Fruit fly (Drosophila melanogaster) whole organism, embryonic: Measurements from ENCODE around the gene Tom.

Experiments used
- Abd-B ChIP-seq: fragments of 200-800 bp; sonication (Bioruptor generic); optimal IDR thresholded peaks from 2 replicates; lab custom pipeline; 2018; ENCODE audit warnings: missing biosample characterization, mild to moderate bottlenecking, missing genetic modification characterization, moderate library complexity
- Adf1 ChIP-seq: fragments of 200-800 bp; sonication (Bioruptor generic); IDR thresholded peaks from 2 replicates; pipeline ENCODE4 v1.3.6; 2022; ENCODE audit warnings: missing biosample characterization, missing genetic modification characterization
- Asciz ChIP-seq: fragments of 200-800 bp; sonication (Bioruptor generic); optimal IDR thresholded peaks from 2 replicates; lab custom pipeline; 2017; ENCODE audit warnings: missing biosample characterization, mild to moderate bottlenecking, missing genetic modification characterization, missing genetic modification reagents
- BtbVII ChIP-seq: fragments of 200-800 bp; sonication (Bioruptor generic); optimal IDR thresholded peaks from 3 replicates; lab custom pipeline; 2017; ENCODE audit warnings: missing biosample characterization, mild to moderate bottlenecking, missing genetic modification characterization
- CG10431 ChIP-seq: fragments of 200-800 bp; sonication (Bioruptor generic); optimal IDR thresholded peaks from 3 replicates; lab custom pipeline; 2018; ENCODE audit warnings: missing biosample characterization, mild to moderate bottlenecking, missing genetic modification characterization
- CG11456 ChIP-seq: fragments of 200-800 bp; sonication (Bioruptor generic); IDR thresholded peaks from 3 replicates; pipeline ENCODE4 v1.3.6; 2022; ENCODE audit warnings: missing biosample characterization, missing genetic modification characterization
- CG12155 ChIP-seq: fragments of 200-800 bp; sonication (Bioruptor generic); optimal IDR thresholded peaks from 3 replicates; lab custom pipeline; 2016; ENCODE audit warnings: missing biosample characterization, missing genetic modification characterization
- CG12659 ChIP-seq: fragments of 200-800 bp; sonication (Bioruptor generic); optimal IDR thresholded peaks from 3 replicates; lab custom pipeline; 2017; ENCODE audit warnings: mild to moderate bottlenecking, missing biosample characterization, missing genetic modification reagents, missing genetic modification characterization
- CG13296 ChIP-seq: fragments of 200-800 bp; sonication (Bioruptor generic); optimal IDR thresholded peaks from 3 replicates; lab custom pipeline; 2018; ENCODE audit warnings: missing biosample characterization, mild to moderate bottlenecking, missing genetic modification characterization
- CG17361 ChIP-seq: fragments of 200-800 bp; sonication (Bioruptor generic); IDR thresholded peaks from 3 replicates; pipeline ENCODE4 v1.3.6; 2022; ENCODE audit warnings: missing biosample characterization, missing genetic modification characterization
- CG1832 ChIP-seq: fragments of 200-800 bp; sonication (Bioruptor generic); optimal IDR thresholded peaks from 2 replicates; lab custom pipeline; 2017; ENCODE audit warnings: missing biosample characterization, mild to moderate bottlenecking, missing genetic modification characterization, inconsistent platforms
- CG30431 ChIP-seq: fragments of 200-800 bp; sonication (Bioruptor generic); optimal IDR thresholded peaks from 2 replicates; lab custom pipeline; 2017; ENCODE audit warnings: missing biosample characterization, missing genetic modification characterization
- CG3163 ChIP-seq: fragments of 200-800 bp; sonication (Bioruptor generic); optimal IDR thresholded peaks from 3 replicates; lab custom pipeline; 2016; ENCODE audit warnings: missing biosample characterization, missing genetic modification characterization
- CG32532 ChIP-seq: fragments of 200-800 bp; sonication (Bioruptor generic); IDR thresholded peaks from 2 replicates; pipeline ENCODE4 v1.3.6; 2022; ENCODE audit warnings: missing biosample characterization, missing genetic modification characterization
- CG42726 ChIP-seq: fragments of 200-800 bp; sonication (Bioruptor generic); IDR thresholded peaks from 2 replicates; pipeline ENCODE4 v1.3.6; 2022; ENCODE audit warnings: missing biosample characterization, missing genetic modification characterization; ENCODE audit not compliant: partially characterized antibody
- CG4360 ChIP-seq: fragments of 200-800 bp; sonication (Bioruptor generic); IDR thresholded peaks from 2 replicates; pipeline ENCODE4 v1.3.6; 2022; ENCODE audit warnings: missing biosample characterization, missing genetic modification characterization
- CG43689 ChIP-seq: fragments of 200-800 bp; sonication (Bioruptor generic); IDR thresholded peaks from 2 replicates; pipeline ENCODE4 v1.3.6; 2022; ENCODE audit warnings: missing biosample characterization, missing genetic modification characterization
- CG7987 ChIP-seq: fragments of 200-800 bp; sonication (Bioruptor generic); optimal IDR thresholded peaks from 2 replicates; lab custom pipeline; 2018; ENCODE audit warnings: missing biosample characterization, mild to moderate bottlenecking, missing genetic modification characterization, moderate library complexity
- CG8765 ChIP-seq: fragments of 200-800 bp; sonication (Bioruptor generic); IDR thresholded peaks from 2 replicates; pipeline ENCODE4 v1.3.6; 2022; ENCODE audit warnings: missing biosample characterization, missing genetic modification characterization
- CG8944 ChIP-seq: fragments of 200-800 bp; sonication (Bioruptor generic); optimal IDR thresholded peaks from 3 replicates; lab custom pipeline; 2016; ENCODE audit warnings: missing biosample characterization, missing genetic modification characterization
- CG9876 ChIP-seq: fragments of 200-800 bp; sonication (Bioruptor generic); optimal IDR thresholded peaks from 2 replicates; lab custom pipeline; 2016; ENCODE audit warnings: missing biosample characterization, missing genetic modification characterization
- CkIIα-i1 ChIP-seq: fragments of 200-800 bp; sonication (Bioruptor generic); IDR thresholded peaks from 2 replicates; pipeline ENCODE4 v1.3.6; 2022; ENCODE audit warnings: missing biosample characterization, missing genetic modification characterization
- Dip3 ChIP-seq: fragments of 200-800 bp; sonication (Bioruptor generic); optimal IDR thresholded peaks from 3 replicates; lab custom pipeline; 2016; ENCODE audit warnings: missing biosample characterization, missing genetic modification characterization
- Fer1 ChIP-seq: fragments of 200-800 bp; sonication (Bioruptor generic); optimal IDR thresholded peaks from 2 replicates; lab custom pipeline; 2017; ENCODE audit warnings: missing biosample characterization, mild to moderate bottlenecking, missing genetic modification characterization
- H15 ChIP-seq: fragments of 200-800 bp; sonication (Bioruptor generic); IDR thresholded peaks from 3 replicates; pipeline ENCODE4 v1.3.6; 2022; ENCODE audit warnings: missing biosample characterization, missing genetic modification characterization
- Hr51 ChIP-seq, 2 experiments: fragments of 200-800 bp; sonication (Bioruptor generic); optimal IDR thresholded peaks; 2 replicates in 1 of 2; 3 replicates in 1 of 2; lab custom pipeline; 2016 to 2018; ENCODE audit warnings: missing biosample characterization in 2 of 2, missing genetic modification characterization in 2 of 2, mild to moderate bottlenecking in 1 of 2, moderate library complexity in 1 of 2
- NFAT ChIP-seq: fragments of 200-800 bp; sonication (Bioruptor generic); IDR thresholded peaks from 2 replicates; pipeline ENCODE4 v1.3.6; 2022; ENCODE audit warnings: missing biosample characterization, missing genetic modification characterization
- Six4 ChIP-seq: fragments of 200-800 bp; sonication (Bioruptor generic); optimal IDR thresholded peaks from 2 replicates; lab custom pipeline; 2016; ENCODE audit warnings: missing biosample characterization, missing genetic modification characterization
- Sry-β ChIP-seq: fragments of 200-800 bp; sonication (Bioruptor generic); optimal IDR thresholded peaks from 2 replicates; lab custom pipeline; 2018; ENCODE audit warnings: missing biosample characterization, mild to moderate bottlenecking, missing genetic modification characterization, moderate library complexity
- Stat92E ChIP-seq, 3 experiments: fragments of >200 bp in 2 of 3; fragments of 200-800 bp in 1 of 3; sonication (Bioruptor generic) in 1 of 3; optimal IDR thresholded peaks; 2 replicates each; lab custom pipeline; 2017 to 2019; ENCODE audit warnings: missing biosample characterization in 3 of 3, missing genetic modification characterization in 3 of 3, mild to moderate bottlenecking in 1 of 3, moderate library complexity in 1 of 3
- abd-A ChIP-seq: fragments of 200-800 bp; sonication (Bioruptor generic); optimal IDR thresholded peaks from 3 replicates; lab custom pipeline; 2019; ENCODE audit warnings: missing biosample characterization, mild to moderate bottlenecking, missing genetic modification characterization, moderate library complexity
- amos ChIP-seq: fragments of 200-800 bp; sonication (Bioruptor generic); IDR thresholded peaks from 2 replicates; pipeline ENCODE4 v1.3.6; 2022; ENCODE audit warnings: missing biosample characterization, missing genetic modification characterization; ENCODE audit not compliant: partially characterized antibody
- bab2 ChIP-seq: fragments of 200-800 bp; sonication (Bioruptor generic); optimal IDR thresholded peaks from 2 replicates; lab custom pipeline; 2016; ENCODE audit warnings: missing biosample characterization, missing genetic modification characterization
- cato ChIP-seq: fragments of 200-800 bp; sonication (Bioruptor generic); optimal IDR thresholded peaks from 2 replicates; lab custom pipeline; 2016; ENCODE audit warnings: missing biosample characterization, missing genetic modification characterization, borderline replicate concordance
- chif ChIP-seq, 2 experiments: fragments of 200-800 bp; sonication (Bioruptor generic); optimal IDR thresholded peaks; 3 replicates each; lab custom pipeline; 2016; ENCODE audit warnings: missing biosample characterization in 2 of 2, missing genetic modification characterization in 2 of 2
- chm ChIP-seq: fragments of 200-800 bp; sonication (Bioruptor generic); IDR thresholded peaks from 2 replicates; pipeline ENCODE4 v1.3.6; 2022; ENCODE audit warnings: missing biosample characterization, missing genetic modification characterization
- en ChIP-seq: fragments of 200-800 bp; sonication (Bioruptor generic); optimal IDR thresholded peaks from 2 replicates; lab custom pipeline; 2016; ENCODE audit warnings: missing biosample characterization, missing genetic modification characterization
- gce ChIP-seq: fragments of 200-800 bp; sonication (Bioruptor generic); IDR thresholded peaks from 3 replicates; pipeline ENCODE4 v1.3.6; 2022; ENCODE audit warnings: missing biosample characterization, missing genetic modification characterization
- grn ChIP-seq: fragments of 200-800 bp; sonication (Bioruptor generic); optimal IDR thresholded peaks from 3 replicates; lab custom pipeline; 2017; ENCODE audit warnings: missing biosample characterization, missing genetic modification characterization
- ham ChIP-seq: fragments of 200-800 bp; sonication (Bioruptor generic); IDR thresholded peaks from 2 replicates; pipeline ENCODE4 v1.3.6; 2022; ENCODE audit warnings: missing biosample characterization, missing genetic modification characterization
- inv ChIP-seq: fragments of 200-800 bp; sonication (Bioruptor generic); IDR thresholded peaks from 2 replicates; pipeline ENCODE4 v1.3.6; 2022; ENCODE audit warnings: missing biosample characterization, missing genetic modification characterization; ENCODE audit not compliant: partially characterized antibody
- ken ChIP-seq: fragments of 200-800 bp; sonication (Bioruptor generic); IDR thresholded peaks from 3 replicates; pipeline ENCODE4 v1.3.6; 2022; ENCODE audit warnings: missing biosample characterization, missing genetic modification characterization
- klu ChIP-seq: fragments of 200-800 bp; sonication (Bioruptor generic); IDR thresholded peaks from 2 replicates; pipeline ENCODE4 v1.3.6; 2022; ENCODE audit warnings: missing biosample characterization, missing genetic modification characterization
- mirr ChIP-seq: fragments of 200-800 bp; sonication (Bioruptor generic); optimal IDR thresholded peaks from 3 replicates; lab custom pipeline; 2018; ENCODE audit warnings: missing biosample characterization, mild to moderate bottlenecking, missing genetic modification characterization
- sd ChIP-seq: fragments of 200-800 bp; sonication (Bioruptor generic); optimal IDR thresholded peaks from 3 replicates; lab custom pipeline; 2018; ENCODE audit warnings: missing biosample characterization, mild to moderate bottlenecking, missing genetic modification characterization, moderate library complexity
- slbo ChIP-seq: fragments of 200-800 bp; sonication (Bioruptor generic); IDR thresholded peaks from 2 replicates; pipeline ENCODE4 v1.3.6; 2022; ENCODE audit warnings: missing biosample characterization, missing genetic modification characterization
- toy ChIP-seq: fragments of 200-800 bp; sonication (Bioruptor generic); IDR thresholded peaks from 2 replicates; pipeline ENCODE4 v1.3.6; 2022; ENCODE audit warnings: missing biosample characterization, missing genetic modification characterization
- tup ChIP-seq: fragments of 200-800 bp; sonication (Bioruptor generic); optimal IDR thresholded peaks from 2 replicates; lab custom pipeline; 2016; ENCODE audit warnings: missing biosample characterization, mild to moderate bottlenecking, missing genetic modification characterization, moderate library complexity
- vvl ChIP-seq: fragments of 200-800 bp; sonication (Bioruptor generic); IDR thresholded peaks from 2 replicates; pipeline ENCODE4 v1.3.6; 2022; ENCODE audit warnings: missing biosample characterization, missing genetic modification characterization
- wdn ChIP-seq: fragments of 200-800 bp; sonication (Bioruptor generic); IDR thresholded peaks from 2 replicates; pipeline ENCODE4 v1.3.6; 2022; ENCODE audit warnings: missing biosample characterization, missing genetic modification characterization

Tom gene

DNA sequence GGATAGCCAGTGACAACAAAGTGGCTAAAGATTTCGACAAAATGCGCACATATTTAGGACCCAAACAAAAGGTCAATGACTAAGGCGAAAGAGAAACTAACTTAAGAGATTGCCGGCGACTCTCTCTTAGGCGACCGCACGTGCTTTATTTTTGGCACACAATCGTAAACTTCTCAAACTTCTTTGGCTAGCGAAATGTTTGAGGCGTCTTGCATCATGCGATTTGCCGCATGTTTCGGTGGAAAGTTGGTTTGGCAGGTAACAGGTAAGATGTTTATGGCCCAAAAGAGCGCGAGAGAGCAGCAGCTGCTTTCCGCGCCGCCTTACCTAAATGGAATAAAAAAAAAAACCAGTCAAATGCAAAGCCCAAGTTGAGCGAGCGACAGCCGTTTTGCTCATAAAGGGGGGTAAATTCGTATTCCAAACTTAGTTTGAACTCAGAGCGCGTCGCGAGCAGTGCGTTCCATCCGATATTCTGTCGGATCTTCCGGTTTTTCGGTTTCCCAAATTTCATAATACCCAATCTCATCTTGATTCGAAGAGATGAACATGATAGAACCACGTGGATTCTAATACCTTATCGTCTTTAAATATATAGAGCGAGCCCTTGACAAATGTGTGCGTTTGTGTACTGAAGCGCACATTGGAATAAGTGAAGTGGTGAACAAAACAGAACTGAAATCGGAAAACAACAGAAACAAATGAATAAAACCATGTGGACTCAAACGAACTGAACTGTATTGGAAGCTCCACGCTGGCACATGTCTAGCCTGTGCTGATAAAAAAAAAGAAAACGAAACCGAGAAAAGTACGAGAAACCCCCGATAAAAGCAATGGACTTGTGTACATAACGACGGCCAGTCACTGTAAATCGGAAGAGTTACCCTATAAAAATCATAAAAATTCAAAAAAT is 18.1 kb downstream of the Tom start (continued):
- TF ChIP-seq chif (GFP tag; optimal IDR thresholded peaks at IDR 0.05; lab: Kevin White, UChicago) (no peak), abd-A (tag; lab: Kevin White, UChicago) (no peak), CG8944 (no peak), Hr51 (GFP tag; optimal IDR thresholded peaks at IDR 0.05; lab: Kevin White, UChicago) (no peak), CG30431 (GFP tag; lab: Kevin White, UChicago) (no peak), Dip3 (GFP tag; lab: Kevin White, UChicago) (no peak), ken (GFP tag; lab: Robert Waterston, UW) (no peak), CG17361 (GFP tag; lab: Robert Waterston, UW) (no peak), CkIIα-i1 (GFP tag; lab: Robert Waterston, UW) (no peak), gce (no peak), Abd-B (GFP tag; lab: Kevin White, UChicago) (no peak), inv (GFP tag; lab: Robert Waterston, UW) (no peak), sd (tag; lab: Kevin White, UChicago) (peak; percentile 2), CG42726 (GFP tag; lab: Robert Waterston, UW) (no peak), CG43689 (GFP tag; lab: Robert Waterston, UW) (no peak), Adf1 (no peak), CG9876 (GFP tag; lab: Kevin White, UChicago) (no peak), wdn (no peak), CG32532 (GFP tag; lab: Robert Waterston, UW) (no peak), CG3163 (peak; percentile 58), BtbVII (GFP tag; lab: Kevin White, UChicago) (peak; percentile 23), cato (no peak), CG8765 (GFP tag; lab: Robert Waterston, UW) (no peak), CG4360 (GFP tag; lab: Robert Waterston, UW) (no peak), mirr (GFP tag; lab: Kevin White, UChicago) (no peak), Fer1 (GFP tag; lab: Kevin White, UChicago) (no peak), ham (GFP tag; lab: Robert Waterston, UW) (no peak), NFAT (no peak), CG10431 (GFP tag; lab: Kevin White, UChicago) (no peak), en (no peak), CG12155 (no peak), grn (GFP tag; lab: Kevin White, UChicago) (peak; percentile 77), Six4 (GFP tag; lab: Kevin White, UChicago) (no peak), bab2 (GFP tag; lab: Kevin White, UChicago) (no peak), CG11456 (no peak), toy (GFP tag; lab: Robert Waterston, UW) (no peak), CG13296 (GFP tag; lab: Kevin White, UChicago) (no peak), CG7987 (GFP tag; lab: Kevin White, UChicago) (peak; percentile 76), vvl (GFP tag; lab: Robert Waterston, UW) (0 out of 2 replicates have a peak, but pooled peaks have one; percentile 10), Stat92E (GFP tag; optimal IDR thresholded peaks at IDR 0.05; lab: Kevin White, UChicago) (no peak), CG12659 (GFP tag; lab: Kevin White, UChicago) (no peak), klu (GFP tag; lab: Robert Waterston, UW) (no peak), Asciz (GFP tag; lab: Kevin White, UChicago) (no peak), chm (no peak), Sry-β (no peak), H15 (GFP tag; lab: Robert Waterston, UW) (no peak), slbo (no peak), CG1832 (no peak), amos (GFP tag; lab: Robert Waterston, UW) (no peak), tup (no peak)
